Worm (Caenorhabditis elegans): ENCODE measurements around the gene srh-61.

Gene srh-61

ce11 chrII:12506511-12506910 lies 9.7 kb downstream of the srh-61 start:
- peak; percentile 25 for TF ChIP-seq egl-13 (tag; optimal IDR thresholded peaks at IDR 0.05)
- no peak for TF ChIP-seq unc-130 (tag; optimal IDR thresholded peaks at IDR 0.05)
- TF ChIP-seq ceh-88 (GFP tag; IDR thresholded peaks at IDR 0.05): no peak
- peak; percentile 0 for TF ChIP-seq swsn-7 (tag; optimal IDR thresholded peaks at IDR 0.05)
- no peak for TF ChIP-seq nhr-19 (GFP tag; conservative IDR thresholded peaks at IDR 0.05)
- peak; percentile 65 for TF ChIP-seq nhr-47 (tag; optimal IDR thresholded peaks at IDR 0.05)
- TF ChIP-seq C04F5.9 (tag; optimal IDR thresholded peaks at IDR 0.05): no peak
- no peak for TF ChIP-seq nhr-12 (tag; optimal IDR thresholded peaks at IDR 0.05)
- no peak for TF ChIP-seq egl-27 (tag; optimal IDR thresholded peaks at IDR 0.05)
- TF ChIP-seq fkh-8 (tag; optimal IDR thresholded peaks at IDR 0.05): peak; percentile 78
- TF ChIP-seq hlh-17 (GFP tag; optimal IDR thresholded peaks at IDR 0.05; ENCODE audit: borderline replicate concordance): no peak
- TF ChIP-seq lin-15B (tag; optimal IDR thresholded peaks at IDR 0.05): no peak
- TF ChIP-seq pax-3 (tag; optimal IDR thresholded peaks at IDR 0.05): no peak
- peak; percentile 1 for TF ChIP-seq dsc-1 (tag; optimal IDR thresholded peaks at IDR 0.05)
- TF ChIP-seq sox-4 (tag; optimal IDR thresholded peaks at IDR 0.05): peak; percentile 66
- TF ChIP-seq unc-86 (tag; optimal IDR thresholded peaks at IDR 0.05): no peak
- TF ChIP-seq ceh-8 (GFP tag; optimal IDR thresholded peaks at IDR 0.05): peak; percentile 27

- no peak for TF ChIP-seq ceh-90 (tag; optimal IDR thresholded peaks at IDR 0.05)
- no peak for TF ChIP-seq pag-3 (tag; optimal IDR thresholded peaks at IDR 0.05; ENCODE audit: borderline replicate concordance, insufficient read depth)
- TF ChIP-seq ztf-4 (tag; optimal IDR thresholded peaks at IDR 0.05): no peak
- no peak for TF ChIP-seq grh-1 (GFP tag; IDR thresholded peaks at IDR 0.05)
- TF ChIP-seq elt-3 (tag; optimal IDR thresholded peaks at IDR 0.05): no peak
- TF ChIP-seq skn-1 (tag; optimal IDR thresholded peaks at IDR 0.05): no peak
- no peak for TF ChIP-seq lsy-2 (tag; optimal IDR thresholded peaks at IDR 0.05)
- TF ChIP-seq unc-86 (tag; optimal IDR thresholded peaks at IDR 0.05): no peak
- TF ChIP-seq sox-4 (tag; optimal IDR thresholded peaks at IDR 0.05): no peak
- no peak for TF ChIP-seq nhr-76 (tag; optimal IDR thresholded peaks at IDR 0.05)
- no peak for TF ChIP-seq nhr-84 (tag; optimal IDR thresholded peaks at IDR 0.05)
- TF ChIP-seq nhr-20 (tag; optimal IDR thresholded peaks at IDR 0.05): no peak
- no peak for TF ChIP-seq C34B4.2 (tag; optimal IDR thresholded peaks at IDR 0.05)
Measured at ce11 chrII:12502784-12503183, 13.4 kb downstream of the srh-61 start, which contains the start of gene ador-1. ador-1 (minus strand) TSS chrII:12502884.

DNA sequence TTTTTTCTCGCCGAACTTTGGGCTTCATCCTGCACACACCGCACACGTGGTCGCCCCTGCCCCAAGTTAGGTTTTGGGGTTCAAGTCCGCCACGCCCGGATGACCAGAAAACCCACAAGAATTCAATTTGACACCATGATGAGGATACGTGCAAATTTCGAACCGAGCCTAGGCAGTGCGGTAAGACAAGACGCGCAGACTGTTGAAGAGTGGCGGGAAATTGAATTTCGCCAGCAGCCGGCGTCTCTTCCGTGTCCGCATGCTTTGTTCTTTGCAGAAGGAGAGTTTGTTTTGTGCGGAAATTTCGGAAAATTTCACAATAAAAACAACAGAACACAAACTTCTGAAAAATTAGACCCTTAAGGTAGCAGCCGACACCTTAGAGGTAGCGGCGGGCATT lies 16.2 kb downstream of the srh-61 start:
- TF ChIP-seq fkh-10 (GFP tag; optimal IDR thresholded peaks at IDR 0.05): peak; percentile 78
- TF ChIP-seq lin-14 (GFP tag; optimal IDR thresholded peaks at IDR 0.05): peak; percentile 67
- TF ChIP-seq fkh-8 (tag; optimal IDR thresholded peaks at IDR 0.05): no peak
- peak in 1 of 3 experiments; percentile 21 for TF ChIP-seq dpl-1 (GFP tag; optimal IDR thresholded peaks at IDR 0.05)
- no peak for TF ChIP-seq swsn-7 (tag; optimal IDR thresholded peaks at IDR 0.05)
- TF ChIP-seq ceh-90 (tag; optimal IDR thresholded peaks at IDR 0.05): no peak
- TF ChIP-seq pqm-1 (tag; optimal IDR thresholded peaks at IDR 0.05): no peak
- no peak for TF ChIP-seq ztf-11 (tag; optimal IDR thresholded peaks at IDR 0.05)
- no peak for TF ChIP-seq ceh-63 (GFP tag; optimal IDR thresholded peaks at IDR 0.05)
- TF ChIP-seq nhr-20 (tag; optimal IDR thresholded peaks at IDR 0.05): no peak
- TF ChIP-seq zag-1 (tag; optimal IDR thresholded peaks at IDR 0.05): no peak
- peak; percentile 8 to 72 for TF ChIP-seq efl-1 (optimal IDR thresholded peaks at IDR 0.05)
- TF ChIP-seq efl-1 (GFP tag; optimal IDR thresholded peaks at IDR 0.05 in 1 of 2): peak; percentile 29 to 80
- peak; percentile 18 for TF ChIP-seq nhr-71 (tag; optimal IDR thresholded peaks at IDR 0.05)

DNA sequence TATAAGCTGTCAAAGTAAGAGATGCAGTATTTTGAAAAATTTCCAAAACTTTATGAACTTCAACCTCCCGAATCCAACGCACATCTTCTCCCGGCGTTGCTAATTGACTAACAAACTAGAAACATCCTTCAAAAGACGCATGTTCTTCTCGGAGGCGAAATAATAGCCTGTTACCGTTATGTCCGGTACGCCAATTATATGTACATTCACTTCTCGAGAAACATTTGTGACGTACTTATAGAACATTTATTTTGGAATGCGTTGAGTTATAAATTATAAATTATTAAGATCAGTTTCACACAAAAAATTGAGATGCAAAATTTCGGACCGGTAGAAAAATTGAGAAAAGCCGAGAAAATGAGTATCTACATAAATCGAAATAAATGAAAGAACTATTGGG lies 19.2 kb downstream of the srh-61 start, which contains the start of gene T21B4.3:
Gene T21B4.3 (minus strand): TSS at position 101 of the 400 bp plus-strand sequence.
- no peak for TF ChIP-seq lin-15B (tag; optimal IDR thresholded peaks at IDR 0.05)
- no peak for TF ChIP-seq lsy-2 (tag; optimal IDR thresholded peaks at IDR 0.05)
- TF ChIP-seq lin-39 (tag; optimal IDR thresholded peaks at IDR 0.05): no peak
- no peak for TF ChIP-seq elt-2 (tag; optimal IDR thresholded peaks at IDR 0.05)
- no peak for TF ChIP-seq xbp-1 (tag; optimal IDR thresholded peaks at IDR 0.05)
- no peak for TF ChIP-seq lir-3 (tag; optimal IDR thresholded peaks at IDR 0.05; ENCODE audit: poor library complexity)
- no peak for TF ChIP-seq ceh-63 (GFP tag; optimal IDR thresholded peaks at IDR 0.05)
- TF ChIP-seq jun-1 (tag; optimal IDR thresholded peaks at IDR 0.05): no peak
- no peak for TF ChIP-seq C16A3.4 (tag; optimal IDR thresholded peaks at IDR 0.05)
- TF ChIP-seq efl-3 (GFP tag; optimal IDR thresholded peaks at IDR 0.05): no peak
- TF ChIP-seq sox-4 (tag; optimal IDR thresholded peaks at IDR 0.05): no peak
- no peak for TF ChIP-seq ets-5 (GFP tag; IDR thresholded peaks at IDR 0.05)
- TF ChIP-seq ces-1 (GFP tag; optimal IDR thresholded peaks at IDR 0.05): no peak
- no peak for TF ChIP-seq fkh-10 (GFP tag; optimal IDR thresholded peaks at IDR 0.05)
